Worm (Caenorhabditis elegans): ENCODE measurements around the gene B0252.1.

The B0252.1 gene

ce11 chrII:6887319-6888005 lies 32.0 kb upstream of the B0252.1 start, which contains the start of gene pmp-2:
Gene pmp-2, minus strand, starts transcription at chrII:6887805.
- TF ChIP-seq rnt-1 (tag; optimal IDR thresholded peaks at IDR 0.05) (no peak), ceh-9 (tag; optimal IDR thresholded peaks at IDR 0.05) (no peak), gmeb-2 (tag; optimal IDR thresholded peaks at IDR 0.05) (no peak), elt-2 (tag; optimal IDR thresholded peaks at IDR 0.05) (peak; percentile 42), tbx-2 (tag; optimal IDR thresholded peaks at IDR 0.05) (no peak), ceh-19 (GFP tag; optimal IDR thresholded peaks at IDR 0.05) (no peak), nhr-11 (tag; optimal IDR thresholded peaks at IDR 0.05) (no peak)

ce11 chrII:6888211-6888610 lies 31.3 kb upstream of the B0252.1 start:
- TF ChIP-seq hlh-15 (tag; optimal IDR thresholded peaks at IDR 0.05) (no peak), ceh-19 (GFP tag; optimal IDR thresholded peaks at IDR 0.05) (no peak), sox-4 (tag; optimal IDR thresholded peaks at IDR 0.05) (no peak), hlh-8 (tag; optimal IDR thresholded peaks at IDR 0.05) (no peak), fkh-10 (GFP tag; optimal IDR thresholded peaks at IDR 0.05) (no peak), C08G9.2 (tag; optimal IDR thresholded peaks at IDR 0.05) (no peak)

ce11 chrII:6888661-6889579 lies 30.6 kb upstream of the B0252.1 start:
- TF ChIP-seq fkh-6 (tag; optimal IDR thresholded peaks at IDR 0.05) (no peak), unc-42 (tag; optimal IDR thresholded peaks at IDR 0.05) (no peak), ceh-30 (tag; optimal IDR thresholded peaks at IDR 0.05) (no peak), T23F11.4 (GFP tag; optimal IDR thresholded peaks at IDR 0.05) (no peak), fkh-10 (GFP tag; optimal IDR thresholded peaks at IDR 0.05) (no peak), ahr-1 (tag; optimal IDR thresholded peaks at IDR 0.05) (no peak), sox-4 (tag; optimal IDR thresholded peaks at IDR 0.05) (no peak), ceh-19 (GFP tag; optimal IDR thresholded peaks at IDR 0.05) (no peak)

ce11 chrII:6889580-6889922 lies 29.9 kb upstream of the B0252.1 start:
- no peak for TF ChIP-seq hlh-8 (tag; optimal IDR thresholded peaks at IDR 0.05)
- TF ChIP-seq fkh-6 (tag; optimal IDR thresholded peaks at IDR 0.05) = no peak
- TF ChIP-seq nfya-1 (tag; optimal IDR thresholded peaks at IDR 0.05) = no peak
- TF ChIP-seq pros-1 (tag; optimal IDR thresholded peaks at IDR 0.05) = no peak
- no peak for TF ChIP-seq lim-6 (tag; optimal IDR thresholded peaks at IDR 0.05)
- TF ChIP-seq ttx-3 (tag; optimal IDR thresholded peaks at IDR 0.05) = no peak
- no peak for TF ChIP-seq K09A11.1 (tag; optimal IDR thresholded peaks at IDR 0.05; ENCODE audit: insufficient read depth)

ce11 chrII:6890095-6890494 lies 29.4 kb upstream of the B0252.1 start, which contains the start of gene acer-1:
Gene acer-1, minus strand, starts transcription at chrII:6890400.
- no peak for TF ChIP-seq unc-86 (tag; optimal IDR thresholded peaks at IDR 0.05)
- no peak for TF ChIP-seq C08G9.2 (tag; optimal IDR thresholded peaks at IDR 0.05)
- no peak for TF ChIP-seq ceh-19 (GFP tag; optimal IDR thresholded peaks at IDR 0.05)
- TF ChIP-seq hlh-30 (tag; optimal IDR thresholded peaks at IDR 0.05; ENCODE audit: insufficient read depth) = no peak
- TF ChIP-seq ceh-31 (tag; optimal IDR thresholded peaks at IDR 0.05) = no peak
- TF ChIP-seq nhr-232 (tag; optimal IDR thresholded peaks at IDR 0.05) = no peak
- no peak for TF ChIP-seq hlh-15 (tag; optimal IDR thresholded peaks at IDR 0.05)
- no peak for TF ChIP-seq zip-5 (tag; optimal IDR thresholded peaks at IDR 0.05)
- TF ChIP-seq fkh-10 (GFP tag; optimal IDR thresholded peaks at IDR 0.05) = no peak
- no peak for TF ChIP-seq ets-4 (tag; optimal IDR thresholded peaks at IDR 0.05)
- TF ChIP-seq ahr-1 (tag; optimal IDR thresholded peaks at IDR 0.05) = no peak
- no peak for TF ChIP-seq pag-3 (tag; optimal IDR thresholded peaks at IDR 0.05; ENCODE audit: borderline replicate concordance)
- TF ChIP-seq pha-4 (tag; optimal IDR thresholded peaks at IDR 0.05) = no peak
- no peak for TF ChIP-seq ceh-6 (GFP tag; optimal IDR thresholded peaks at IDR 0.05)
